Fruit fly (Drosophila melanogaster) whole organism, embryonic: Measurements from ENCODE around the gene CG13838.

Source experiments
- Atf3 ChIP-seq: fragments of 200-800 bp; sonication (Bioruptor generic); optimal IDR thresholded peaks from 3 replicates; lab custom pipeline; 2016; ENCODE audit warnings: missing biosample characterization, missing genetic modification characterization
- CG10274 ChIP-seq: fragments of 200-800 bp; sonication (Bioruptor generic); optimal IDR thresholded peaks from 3 replicates; lab custom pipeline; 2017; ENCODE audit warnings: missing biosample characterization, mild to moderate bottlenecking, missing genetic modification characterization
- CG16813 ChIP-seq: fragments of 200-800 bp; sonication (Bioruptor generic); IDR thresholded peaks from 3 replicates; pipeline ENCODE4 v1.3.6; 2022; ENCODE audit warnings: missing biosample characterization, missing genetic modification characterization; ENCODE audit not compliant: partially characterized antibody
- CG8924 ChIP-seq: fragments of 200-800 bp; optimal IDR thresholded peaks from 3 replicates; lab custom pipeline; 2019; ENCODE audit warnings: missing biosample characterization, mild to moderate bottlenecking, missing genetic modification characterization, moderate library complexity
- Optix ChIP-seq: fragments of 200-800 bp; sonication (Bioruptor generic); IDR thresholded peaks from 3 replicates; pipeline ENCODE4 v1.3.6; 2022; ENCODE audit warnings: missing biosample characterization, missing genetic modification characterization
- Vsx1 ChIP-seq: fragments of 200-800 bp; sonication (Bioruptor generic); optimal IDR thresholded peaks from 2 replicates; lab custom pipeline; 2017; ENCODE audit warnings: missing biosample characterization, mild to moderate bottlenecking, missing genetic modification characterization, missing genetic modification reagents

dm6 chr3R:23010406-23010805, 31.6 kb upstream of the CG13838 start, which contains the start of gene CG34375:
- no peak for TF ChIP-seq Atf3
- no peak for TF ChIP-seq CG8924 (tag; lab: Kevin White, UChicago)
- no peak for TF ChIP-seq CG16813 (GFP tag; lab: Robert Waterston, UW)
- no peak for TF ChIP-seq Optix (GFP tag; lab: Robert Waterston, UW)
- no peak for TF ChIP-seq CG10274 (GFP tag; lab: Kevin White, UChicago)
- TF ChIP-seq Vsx1: no peak
